Worm (Caenorhabditis elegans) whole organism, L3 larva: ENCODE data around the gene nhr-193.
A peak's percentile ranks its signal among the peaks of the same experiment; 100 is the strongest.

Experiments
- R02D3.7 ChIP-seq: fragments of 150-350 bp; optimal IDR thresholded peaks from 2 replicates; lab custom pipeline; 2014; ENCODE audit warnings: missing biosample characterization, missing genetic modification characterization
- aly-2 ChIP-seq: fragments of 150-350 bp; optimal IDR thresholded peaks from 2 replicates; lab custom pipeline; 2014; ENCODE audit warnings: missing biosample characterization, missing genetic modification characterization
- ama-1 ChIP-seq: fragments of 150-350 bp; optimal IDR thresholded peaks from 2 replicates; lab custom pipeline; 2018
- ceh-16 ChIP-seq: sonication (generic microtip); optimal IDR thresholded peaks from 2 replicates; lab custom pipeline; 2017; ENCODE audit warnings: missing biosample characterization, missing genetic modification characterization
- ceh-28 ChIP-seq: fragments of 150-350 bp; optimal IDR thresholded peaks from 2 replicates; lab custom pipeline; 2014; ENCODE audit warnings: missing biosample characterization, missing genetic modification reagents, missing genetic modification characterization
- ceh-82 ChIP-seq: fragments of 150-350 bp; optimal IDR thresholded peaks from 2 replicates; lab custom pipeline; 2014; ENCODE audit warnings: missing biosample characterization, missing genetic modification characterization
- ceh-9 ChIP-seq: sonication (generic microtip); optimal IDR thresholded peaks from 2 replicates; lab custom pipeline; 2018; ENCODE audit warnings: missing biosample characterization, missing genetic modification characterization
- egl-5 ChIP-seq: fragments of 150-350 bp; optimal IDR thresholded peaks from 2 replicates; lab custom pipeline; 2017; ENCODE audit warnings: missing biosample characterization, missing genetic modification reagents, missing genetic modification characterization, inconsistent platforms
- elt-1 ChIP-seq: fragments of 150-350 bp; optimal IDR thresholded peaks from 2 replicates; lab custom pipeline; 2014; ENCODE audit warnings: missing biosample characterization, missing genetic modification characterization
- elt-2 ChIP-seq: sonication (generic microtip); optimal IDR thresholded peaks from 2 replicates; lab custom pipeline; 2016; ENCODE audit warnings: missing genetic modification reagents, mild to moderate bottlenecking, missing genetic modification characterization, missing compliant biosample characterization
- elt-3 ChIP-seq, 3 experiments: fragments of 150-350 bp in 1 of 3; sonication (generic microtip) in 2 of 3; optimal IDR thresholded peaks; 2 replicates in 2 of 3; 4 replicates in 1 of 3; lab custom pipeline; 2014 to 2017; ENCODE audit warnings: missing biosample characterization in 3 of 3, missing genetic modification characterization in 3 of 3
- eor-1 ChIP-seq, 2 experiments: fragments of 150-350 bp; optimal IDR thresholded peaks; 2 replicates each; lab custom pipeline; 2014 to 2018; ENCODE audit warnings: missing biosample characterization in 2 of 2, missing genetic modification characterization in 2 of 2
- fkh-10 ChIP-seq: sonication (generic microtip); optimal IDR thresholded peaks from 2 replicates; lab custom pipeline; 2017; ENCODE audit warnings: missing biosample characterization, missing genetic modification reagents, missing genetic modification characterization
- fos-1 ChIP-seq: fragments of 150-350 bp; optimal IDR thresholded peaks from 2 replicates; lab custom pipeline; 2014; ENCODE audit warnings: missing biosample characterization, missing genetic modification characterization
- hmg-11 ChIP-seq: sonication (generic microtip); optimal IDR thresholded peaks from 2 replicates; lab custom pipeline; 2016; ENCODE audit warnings: missing genetic modification characterization, missing compliant biosample characterization
- jun-1 ChIP-seq: fragments of 150-350 bp; optimal IDR thresholded peaks from 2 replicates; lab custom pipeline; 2014; ENCODE audit warnings: missing biosample characterization, missing genetic modification reagents, missing genetic modification characterization
- lin-15B ChIP-seq: fragments of 150-350 bp; optimal IDR thresholded peaks from 2 replicates; lab custom pipeline; 2014; ENCODE audit warnings: missing biosample characterization, missing genetic modification characterization
- lin-39 ChIP-seq: fragments of 150-350 bp; optimal IDR thresholded peaks from 2 replicates; lab custom pipeline; 2018; ENCODE audit warnings: missing biosample characterization, missing genetic modification reagents, missing genetic modification characterization
- lsy-12 ChIP-seq: sonication (generic microtip); optimal IDR thresholded peaks from 2 replicates; lab custom pipeline; 2016; ENCODE audit warnings: mild to moderate bottlenecking, missing genetic modification characterization, missing compliant biosample characterization
- nfya-1 ChIP-seq: sonication (generic microtip); optimal IDR thresholded peaks from 2 replicates; lab custom pipeline; 2017; ENCODE audit warnings: missing genetic modification characterization, mild to moderate bottlenecking, missing compliant biosample characterization, antibody characterized with exemption, moderate library complexity; ENCODE audit not compliant: insufficient read depth
- nhr-11 ChIP-seq: fragments of 150-350 bp; optimal IDR thresholded peaks from 2 replicates; lab custom pipeline; 2014; ENCODE audit warnings: missing biosample characterization, missing genetic modification characterization
- nhr-12 ChIP-seq: fragments of 150-350 bp; optimal IDR thresholded peaks from 2 replicates; lab custom pipeline; 2014; ENCODE audit warnings: missing biosample characterization, missing genetic modification characterization
- nhr-23 ChIP-seq: fragments of 150-350 bp; optimal IDR thresholded peaks from 2 replicates; lab custom pipeline; 2014; ENCODE audit warnings: missing biosample characterization, missing genetic modification reagents, missing genetic modification characterization
- nhr-237 ChIP-seq: fragments of 150-350 bp; optimal IDR thresholded peaks from 2 replicates; lab custom pipeline; 2014; ENCODE audit warnings: missing biosample characterization, missing genetic modification characterization
- nhr-25 ChIP-seq: sonication (generic microtip); optimal IDR thresholded peaks from 2 replicates; lab custom pipeline; 2017; ENCODE audit warnings: missing biosample characterization, missing genetic modification characterization
- nhr-28 ChIP-seq: fragments of 150-350 bp; optimal IDR thresholded peaks from 2 replicates; lab custom pipeline; 2014; ENCODE audit warnings: missing biosample characterization, missing genetic modification characterization
- nhr-43 ChIP-seq: sonication (generic microtip); optimal IDR thresholded peaks from 2 replicates; lab custom pipeline; 2016; ENCODE audit warnings: mild to moderate bottlenecking, missing genetic modification characterization, missing compliant biosample characterization; ENCODE audit not compliant: poor library complexity, severe bottlenecking
- nhr-76 ChIP-seq: fragments of 150-350 bp; sonication (generic microtip); optimal IDR thresholded peaks from 5 replicates; lab custom pipeline; 2014; ENCODE audit warnings: missing biosample characterization, missing genetic modification characterization
- nhr-77 ChIP-seq: fragments of 150-350 bp; optimal IDR thresholded peaks from 2 replicates; lab custom pipeline; 2014; ENCODE audit warnings: missing biosample characterization, missing genetic modification characterization
- pha-4 ChIP-seq: fragments of 150-350 bp; optimal IDR thresholded peaks from 2 replicates; lab custom pipeline; 2014; ENCODE audit warnings: missing biosample characterization, missing genetic modification reagents, missing genetic modification characterization
- pqm-1 ChIP-seq: fragments of 150-350 bp; optimal IDR thresholded peaks from 2 replicates; lab custom pipeline; 2017; ENCODE audit warnings: missing biosample characterization, missing genetic modification characterization, inconsistent platforms
- sea-2 ChIP-seq: fragments of 150-350 bp; sonication (generic microtip); optimal IDR thresholded peaks from 4 replicates; lab custom pipeline; 2014; ENCODE audit warnings: missing biosample characterization, missing genetic modification reagents, missing genetic modification characterization
- skn-1 ChIP-seq: fragments of 150-350 bp; optimal IDR thresholded peaks from 2 replicates; lab custom pipeline; 2014; ENCODE audit warnings: missing biosample characterization, missing genetic modification characterization
- snpc-4 ChIP-seq: fragments of 150-350 bp; optimal IDR thresholded peaks from 2 replicates; lab custom pipeline; 2014; ENCODE audit warnings: missing biosample characterization, missing genetic modification characterization
- unc-39 ChIP-seq: sonication (generic microtip); optimal IDR thresholded peaks from 4 replicates; lab custom pipeline; 2017; ENCODE audit warnings: missing biosample characterization, missing genetic modification characterization
- unc-62 ChIP-seq: fragments of 150-350 bp; sonication (generic microtip); optimal IDR thresholded peaks from 4 replicates; lab custom pipeline; 2014; ENCODE audit warnings: missing biosample characterization, missing genetic modification reagents, missing genetic modification characterization
- zag-1 ChIP-seq: fragments of 150-350 bp; optimal IDR thresholded peaks from 2 replicates; lab custom pipeline; 2014; ENCODE audit warnings: missing biosample characterization, missing genetic modification characterization
- ztf-11 ChIP-seq: fragments of 150-350 bp; optimal IDR thresholded peaks from 2 replicates; lab custom pipeline; 2014; ENCODE audit warnings: missing biosample characterization, missing genetic modification characterization
- ztf-4 ChIP-seq: fragments of 150-350 bp; optimal IDR thresholded peaks from 2 replicates; lab custom pipeline; 2014; ENCODE audit warnings: missing biosample characterization, missing genetic modification characterization

The nhr-193 gene

ce11 chrV:16350775-16351378 is 8.8 kb downstream of the nhr-193 start:
- TF ChIP-seq ceh-28 (tag; lab: Kevin White, UChicago): no peak
- TF ChIP-seq nhr-25: no peak
- TF ChIP-seq pqm-1: peak; percentile 38
- TF ChIP-seq egl-5 (tag; lab: Kevin White, UChicago): peak; percentile 2
- TF ChIP-seq nhr-76 (tag; lab: Kevin White, UChicago): no peak
- TF ChIP-seq ceh-16 (tag; lab: Kevin White, UChicago): no peak
- no peak for TF ChIP-seq nhr-43 (tag; lab: Kevin White, UChicago)
- peak; percentile 70 for TF ChIP-seq pha-4 (tag; lab: Kevin White, UChicago)
- peak; percentile 87 for TF ChIP-seq nfya-1 (tag; lab: Kevin White, UChicago)
- TF ChIP-seq elt-3 (tag; optimal IDR thresholded peaks at IDR 0.05; lab: Kevin White, UChicago): no peak
- peak; percentile 64 for TF ChIP-seq hmg-11 (tag; lab: Kevin White, UChicago)
- TF ChIP-seq ceh-9: no peak
- TF ChIP-seq elt-1 (tag; lab: Kevin White, UChicago): no peak
- peak; percentile 36 for TF ChIP-seq fkh-10 (GFP tag; lab: Kevin White, UChicago)
- TF ChIP-seq snpc-4 (tag; lab: Kevin White, UChicago): peak; percentile 65
- no peak for TF ChIP-seq unc-39 (tag; lab: Kevin White, UChicago)
- TF ChIP-seq jun-1 (tag; lab: Kevin White, UChicago): no peak
- TF ChIP-seq sea-2 (GFP tag; lab: Kevin White, UChicago): no peak
- TF ChIP-seq lin-39 (tag; lab: Kevin White, UChicago): peak; percentile 55
- TF ChIP-seq aly-2 (tag; lab: Kevin White, UChicago): no peak
- no peak for TF ChIP-seq fos-1
- peak; percentile 23 for TF ChIP-seq nhr-11 (tag; lab: Kevin White, UChicago)
- TF ChIP-seq lin-15B (tag; lab: Kevin White, UChicago): peak; percentile 45
- no peak for TF ChIP-seq nhr-77 (tag; lab: Kevin White, UChicago)
- peak; percentile 53 for TF ChIP-seq elt-2
- no peak for TF ChIP-seq nhr-237 (tag; lab: Kevin White, UChicago)

ce11 chrV:16351757-16352156 is 9.6 kb downstream of the nhr-193 start:
- TF ChIP-seq lsy-12 (no peak), aly-2 (tag; lab: Kevin White, UChicago) (no peak), unc-62 (GFP tag; lab: Kevin White, UChicago) (no peak), snpc-4 (tag; lab: Kevin White, UChicago) (peak; percentile 80), fkh-10 (GFP tag; lab: Kevin White, UChicago) (no peak), ama-1 (lab: Kevin White, UChicago) (no peak), sea-2 (GFP tag; lab: Kevin White, UChicago) (no peak), jun-1 (tag; lab: Kevin White, UChicago) (no peak)

ce11 chrV:16352282-16352681 is 10.2 kb downstream of the nhr-193 start:
- TF ChIP-seq ztf-11 (tag; lab: Kevin White, UChicago) (no peak), zag-1 (tag; lab: Kevin White, UChicago) (no peak), pqm-1 (peak; percentile 58), nhr-12 (tag; lab: Kevin White, UChicago) (no peak), eor-1 (tag; optimal IDR thresholded peaks at IDR 0.05; lab: Kevin White, UChicago) (no peak), nhr-23 (no peak), lin-15B (tag; lab: Kevin White, UChicago) (peak; percentile 22), nhr-237 (tag; lab: Kevin White, UChicago) (no peak), R02D3.7 (no peak), lin-39 (tag; lab: Kevin White, UChicago) (peak; percentile 54), fos-1 (no peak), jun-1 (tag; lab: Kevin White, UChicago) (no peak), ceh-82 (tag; lab: Kevin White, UChicago) (no peak), elt-1 (tag; lab: Kevin White, UChicago) (no peak), sea-2 (GFP tag; lab: Kevin White, UChicago) (no peak), egl-5 (tag; lab: Kevin White, UChicago) (peak; percentile 3), ceh-28 (tag; lab: Kevin White, UChicago) (no peak), ceh-9 (no peak), skn-1 (tag; lab: Kevin White, UChicago) (peak; percentile 56), ztf-4 (tag; lab: Kevin White, UChicago) (no peak), nhr-28 (no peak), nfya-1 (tag; lab: Kevin White, UChicago) (peak; percentile 54), nhr-76 (tag; lab: Kevin White, UChicago) (no peak), hmg-11 (tag; lab: Kevin White, UChicago) (peak; percentile 13), elt-2 (peak; percentile 60), pha-4 (tag; lab: Kevin White, UChicago) (peak; percentile 69), nhr-43 (tag; lab: Kevin White, UChicago) (no peak)
- TF ChIP-seq, all 47 proteins: peak for 9
